Worm (Caenorhabditis elegans) whole organism, early embryonic: ENCODE data around the gene F55A4.13.

Experiments used
- F13C5.2 ChIP-seq: sonication (generic microtip); optimal IDR thresholded peaks from 2 replicates; lab custom pipeline; 2017; ENCODE audit warnings: mild to moderate bottlenecking, missing genetic modification characterization, inconsistent platforms, missing compliant biosample characterization
- aly-1 ChIP-seq: sonication (generic microtip); optimal IDR thresholded peaks from 2 replicates; lab custom pipeline; 2016; ENCODE audit warnings: missing genetic modification characterization, missing compliant biosample characterization
- ama-1 ChIP-seq: fragments of 150-350 bp; optimal IDR thresholded peaks from 2 replicates; lab custom pipeline; 2014
- flt-1 ChIP-seq: fragments of 200-800 bp; sonication (Bioruptor generic); IDR thresholded peaks from 2 replicates; pipeline ENCODE4 v1.3.6; 2022; ENCODE audit warnings: missing genetic modification characterization, missing compliant biosample characterization
- pes-1 ChIP-seq: fragments of 200-800 bp; sonication (Bioruptor generic); IDR thresholded peaks from 2 replicates; pipeline ENCODE4 v1.3.6; 2022; ENCODE audit warnings: missing genetic modification reagents, missing genetic modification characterization, missing compliant biosample characterization

ce11 chrX:1025010-1025409 is 7.7 kb upstream of the F55A4.13 start, which contains the start of gene F55A4.3:
- no peak for TF ChIP-seq pes-1 (GFP tag; lab: Robert Waterston, UW)
- no peak for TF ChIP-seq aly-1 (tag; lab: Kevin White, UChicago)
- TF ChIP-seq F13C5.2 = no peak
- no peak for TF ChIP-seq ama-1 (lab: Kevin White, UChicago)
- TF ChIP-seq flt-1 = no peak
